Fruit fly (Drosophila melanogaster): ENCODE measurements around the gene p130CAS.
A peak's percentile ranks its signal among the peaks of the same experiment; 100 is the strongest.

Gene p130CAS

DNA sequence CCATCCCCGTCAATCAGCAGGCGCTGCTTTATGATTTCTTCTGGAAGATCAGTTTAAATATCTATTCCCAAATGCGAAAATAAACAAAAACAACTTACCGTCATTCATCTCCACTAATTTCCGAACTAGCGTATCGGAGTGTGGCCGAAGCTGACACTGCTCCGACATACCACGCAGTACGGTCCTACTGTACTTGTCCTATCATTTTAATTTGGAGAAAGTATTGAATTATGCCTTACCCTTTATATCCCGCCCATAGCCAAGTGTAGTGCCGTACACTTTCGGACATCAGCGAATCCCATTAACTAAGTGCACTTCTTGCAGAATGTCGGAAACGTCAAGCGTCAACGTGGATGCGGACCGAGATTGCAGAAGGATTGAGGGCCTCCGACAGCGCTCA is 59.8 kb downstream of the p130CAS start, which contains the start of the genes thoc7 and Dis3l2 (continued):
- TF ChIP-seq row (GFP tag; IDR thresholded peaks at IDR 0.05), result 0 out of 3 replicates have a peak, but pooled peaks have one; percentile 13
- no peak for TF ChIP-seq CG8924 (tag; optimal IDR thresholded peaks at IDR 0.05)
- TF ChIP-seq Sox102F (GFP tag; optimal IDR thresholded peaks at IDR 0.05), result no peak
- TF ChIP-seq HmgZ (tag; optimal IDR thresholded peaks at IDR 0.05), result peak; percentile 0
- no peak for TF ChIP-seq CG11093 (GFP tag; IDR thresholded peaks at IDR 0.05)
- TF ChIP-seq bbx (GFP tag; IDR thresholded peaks at IDR 0.05; ENCODE audit: partially characterized antibody), result peak; percentile 7; the same call in 1 of the 2 replicates
- no peak for TF ChIP-seq Med (GFP tag)
- TF ChIP-seq trem (tag; optimal IDR thresholded peaks at IDR 0.05), result peak; percentile 5
- TF ChIP-seq bigmax (GFP tag; optimal IDR thresholded peaks at IDR 0.05), result peak; percentile 62
- TF ChIP-seq unc-4 (GFP tag; IDR thresholded peaks at IDR 0.05; ENCODE audit: partially characterized antibody), result no peak
- TF ChIP-seq Sin3A (optimal IDR thresholded peaks at IDR 0.05), result peak; percentile 40
- TF ChIP-seq CG34224 (GFP tag; IDR thresholded peaks at IDR 0.05; ENCODE audit: partially characterized antibody), result peak; percentile 39; the same call in 1 of the 3 replicates
- TF ChIP-seq CG12659 (GFP tag; optimal IDR thresholded peaks at IDR 0.05), result peak; percentile 12
- peak; percentile 29; the same call in 1 of the 2 replicates for TF ChIP-seq amos (GFP tag; IDR thresholded peaks at IDR 0.05; ENCODE audit: partially characterized antibody)
- TF ChIP-seq D (optimal IDR thresholded peaks at IDR 0.05), result no peak
- TF ChIP-seq D (GFP tag; optimal IDR thresholded peaks at IDR 0.05), result no peak
- TF ChIP-seq wek (GFP tag; optimal IDR thresholded peaks at IDR 0.05), result no peak
- no peak for TF ChIP-seq CG2129 (GFP tag; IDR thresholded peaks at IDR 0.05; ENCODE audit: partially characterized antibody)
- TF ChIP-seq MESR4 (GFP tag; optimal IDR thresholded peaks at IDR 0.05), result peak; percentile 80
- TF ChIP-seq Dp (GFP tag; optimal IDR thresholded peaks at IDR 0.05), result peak; percentile 11
- TF ChIP-seq BEAF-32 (GFP tag; optimal IDR thresholded peaks at IDR 0.05), result peak; percentile 24
- no peak for TF ChIP-seq jumu (GFP tag; optimal IDR thresholded peaks at IDR 0.05)
- no peak for TF ChIP-seq Hr51 (GFP tag; optimal IDR thresholded peaks at IDR 0.05)
- no peak for TF ChIP-seq vvl (GFP tag; IDR thresholded peaks at IDR 0.05)
- no peak for TF ChIP-seq lola (GFP tag; optimal IDR thresholded peaks at IDR 0.05)

DNA sequence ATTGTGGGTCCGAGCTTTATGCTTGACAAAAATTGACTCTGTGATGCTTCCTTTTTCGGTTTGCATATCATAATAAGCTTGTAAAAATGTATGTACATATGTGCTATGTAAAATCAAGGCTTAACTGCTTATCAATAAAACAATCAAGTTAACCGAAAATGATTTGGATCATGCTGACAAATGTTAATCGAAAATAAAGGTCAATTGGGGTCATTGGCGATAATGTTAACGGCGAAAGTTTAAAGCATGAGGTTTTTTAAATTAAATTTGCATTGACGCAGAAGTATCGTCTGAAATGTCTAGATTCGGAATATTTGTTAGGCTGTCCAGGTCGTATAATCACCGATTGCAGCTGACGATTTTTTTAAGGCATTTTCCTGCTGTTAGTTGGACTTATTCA is 63.6 kb downstream of the p130CAS start, which contains the start of gene Kaz1-ORFB:
Gene Kaz1-ORFB, plus strand, starts transcription at position 301 of the 400 bp plus-strand sequence.
- TF ChIP-seq scrt (GFP tag; optimal IDR thresholded peaks at IDR 0.05) (no peak), jigr1 (GFP tag; IDR thresholded peaks at IDR 0.05) (no peak), CG30403 (GFP tag; optimal IDR thresholded peaks at IDR 0.05) (no peak), gcm2 (GFP tag; optimal IDR thresholded peaks at IDR 0.05) (no peak), CG7987 (GFP tag; optimal IDR thresholded peaks at IDR 0.05) (no peak)

- TF ChIP-seq CG34376 (GFP tag; optimal IDR thresholded peaks at IDR 0.05), result peak; percentile 11
- TF ChIP-seq TFAM (GFP tag; optimal IDR thresholded peaks at IDR 0.05), result no peak
- peak; percentile 6 for TF ChIP-seq Med (GFP tag)
- no peak for TF ChIP-seq stc (GFP tag; IDR thresholded peaks at IDR 0.05)
- TF ChIP-seq sug (tag; optimal IDR thresholded peaks at IDR 0.05), result peak; percentile 79
These were observed 64.9 kb downstream of the p130CAS start, which contains the start of gene CG13877 for dm6 chr3L:217480-218118. CG13877 (plus strand) TSS chr3L:218068.

Measured in whole organism, embryonic.